Fruit fly (Drosophila melanogaster) whole organism, prepupa: ENCODE measurements around the gene MetRS-m.

Experiments used
- CG10631 ChIP-seq: fragments of 200-800 bp; sonication (Bioruptor generic); optimal IDR thresholded peaks from 2 replicates; lab custom pipeline; 2016; ENCODE audit warnings: missing biosample characterization, missing genetic modification characterization
- CG10669 ChIP-seq: fragments of 200-800 bp; sonication (Bioruptor generic); optimal IDR thresholded peaks from 3 replicates; lab custom pipeline; 2018; ENCODE audit warnings: missing biosample characterization, mild to moderate bottlenecking, missing genetic modification characterization, moderate library complexity
- CG11294 ChIP-seq: fragments of 200-800 bp; sonication (Bioruptor generic); IDR thresholded peaks from 2 replicates; pipeline ENCODE4 v1.3.6; 2022; ENCODE audit warnings: missing biosample characterization, missing genetic modification characterization
- CG11902 ChIP-seq: fragments of 200-800 bp; sonication (Bioruptor generic); optimal IDR thresholded peaks from 3 replicates; lab custom pipeline; 2016; ENCODE audit warnings: missing biosample characterization, missing genetic modification characterization
- CG1621 ChIP-seq: fragments of 200-800 bp; sonication (Bioruptor generic); optimal IDR thresholded peaks from 3 replicates; lab custom pipeline; 2018; ENCODE audit warnings: missing biosample characterization, mild to moderate bottlenecking, missing genetic modification characterization
- CG16779 ChIP-seq: fragments of 200-800 bp; sonication (Bioruptor generic); optimal IDR thresholded peaks from 3 replicates; lab custom pipeline; 2017; ENCODE audit warnings: missing biosample characterization, mild to moderate bottlenecking, missing genetic modification characterization
- CG32006 ChIP-seq: fragments of 200-800 bp; sonication (Bioruptor generic); optimal IDR thresholded peaks from 3 replicates; lab custom pipeline; 2017; ENCODE audit warnings: missing biosample characterization, mild to moderate bottlenecking, missing genetic modification characterization
- CG34406 ChIP-seq: fragments of 200-800 bp; sonication (Bioruptor generic); optimal IDR thresholded peaks from 3 replicates; lab custom pipeline; 2016; ENCODE audit warnings: missing biosample characterization, missing genetic modification characterization
- CG3919 ChIP-seq: fragments of 200-800 bp; sonication (Bioruptor generic); optimal IDR thresholded peaks from 3 replicates; lab custom pipeline; 2016; ENCODE audit warnings: missing biosample characterization, missing genetic modification characterization
- CG6163 ChIP-seq: fragments of 200-800 bp; sonication (Bioruptor generic); IDR thresholded peaks from 3 replicates; pipeline ENCODE4 v1.3.6; 2022; ENCODE audit warnings: missing biosample characterization, missing genetic modification characterization
- CG6792 ChIP-seq: fragments of 200-800 bp; sonication (Bioruptor generic); optimal IDR thresholded peaks from 3 replicates; lab custom pipeline; 2016; ENCODE audit warnings: missing biosample characterization, missing genetic modification characterization
- CG6808 ChIP-seq: fragments of 200-800 bp; sonication (Bioruptor generic); optimal IDR thresholded peaks from 3 replicates; lab custom pipeline; 2017; ENCODE audit warnings: missing biosample characterization, missing genetic modification characterization, mild to moderate bottlenecking, moderate library complexity, missing genetic modification reagents
- CG8119 ChIP-seq: fragments of 200-800 bp; sonication (Bioruptor generic); IDR thresholded peaks from 3 replicates; pipeline ENCODE4 v1.3.6; 2022; ENCODE audit warnings: missing biosample characterization, missing genetic modification characterization
- CG8319 ChIP-seq: fragments of 200-800 bp; sonication (Bioruptor generic); optimal IDR thresholded peaks from 3 replicates; lab custom pipeline; 2016; ENCODE audit warnings: missing biosample characterization, missing genetic modification characterization
- CG8632 ChIP-seq: fragments of 200-800 bp; sonication (Bioruptor generic); optimal IDR thresholded peaks from 3 replicates; lab custom pipeline; 2016; ENCODE audit warnings: missing biosample characterization, missing genetic modification characterization
- Eip75B ChIP-seq: fragments of 200-800 bp; sonication (Bioruptor generic); optimal IDR thresholded peaks from 3 replicates; lab custom pipeline; 2016; ENCODE audit warnings: missing biosample characterization, missing genetic modification characterization
- Eip78C ChIP-seq: fragments of 200-800 bp; sonication (Bioruptor generic); peaks from one replicate; lab custom pipeline; 2016; ENCODE audit warnings: missing biosample characterization, missing genetic modification characterization
- Eip93F ChIP-seq: fragments of 200-800 bp; sonication (Bioruptor generic); optimal IDR thresholded peaks from 2 replicates; lab custom pipeline; 2016; ENCODE audit warnings: missing biosample characterization, mild to moderate bottlenecking, missing genetic modification characterization
- Ets21C ChIP-seq: fragments of 200-800 bp; sonication (Bioruptor generic); optimal IDR thresholded peaks from 3 replicates; lab custom pipeline; 2016; ENCODE audit warnings: missing biosample characterization, missing genetic modification characterization
- Gug ChIP-seq: fragments of 200-800 bp; sonication (Bioruptor generic); IDR thresholded peaks from 2 replicates; pipeline ENCODE4 v1.3.6; 2022; ENCODE audit warnings: missing biosample characterization, missing genetic modification characterization
- Hr38 ChIP-seq: sonication (Bioruptor generic); optimal IDR thresholded peaks from 2 replicates; lab custom pipeline; 2016; ENCODE audit warnings: missing biosample characterization, missing genetic modification characterization
- Hr4 ChIP-seq: fragments of 200-800 bp; sonication (Bioruptor generic); optimal IDR thresholded peaks from 3 replicates; lab custom pipeline; 2016; ENCODE audit warnings: missing biosample characterization, missing genetic modification characterization
- Smox ChIP-seq: fragments of 200-800 bp; sonication (Bioruptor generic); optimal IDR thresholded peaks from 3 replicates; lab custom pipeline; 2016; ENCODE audit warnings: missing biosample characterization, missing genetic modification characterization
- Sox102F ChIP-seq: fragments of 200-800 bp; sonication (Bioruptor generic); optimal IDR thresholded peaks from 2 replicates; lab custom pipeline; 2016; ENCODE audit warnings: missing biosample characterization, mild to moderate bottlenecking, missing genetic modification characterization
- Sox14 ChIP-seq: fragments of 200-800 bp; sonication (Bioruptor generic); optimal IDR thresholded peaks from 3 replicates; lab custom pipeline; 2016; ENCODE audit warnings: missing biosample characterization, missing genetic modification characterization
- achi ChIP-seq: fragments of 200-800 bp; sonication (Bioruptor generic); optimal IDR thresholded peaks from 3 replicates; lab custom pipeline; 2016; ENCODE audit warnings: missing biosample characterization, missing genetic modification characterization
- dsx ChIP-seq: fragments of 200-800 bp; optimal IDR thresholded peaks from 3 replicates; lab custom pipeline; 2019; ENCODE audit warnings: missing biosample characterization, mild to moderate bottlenecking, missing genetic modification characterization, moderate library complexity; ENCODE audit not compliant: poor library complexity, severe bottlenecking
- eg ChIP-seq: fragments of 200-800 bp; sonication (Bioruptor generic); IDR thresholded peaks from 3 replicates; pipeline ENCODE4 v1.3.6; 2022; ENCODE audit warnings: missing biosample characterization, missing genetic modification characterization
- esn ChIP-seq: fragments of 200-800 bp; sonication (Bioruptor generic); optimal IDR thresholded peaks from 2 replicates; lab custom pipeline; 2016; ENCODE audit warnings: missing biosample characterization, mild to moderate bottlenecking, missing genetic modification characterization, moderate library complexity
- fd85E ChIP-seq: fragments of 200-800 bp; sonication (Bioruptor generic); optimal IDR thresholded peaks from 3 replicates; lab custom pipeline; 2016; ENCODE audit warnings: missing biosample characterization, missing genetic modification characterization
- fkh ChIP-seq: fragments of 200-800 bp; sonication (Bioruptor generic); optimal IDR thresholded peaks from 3 replicates; lab custom pipeline; 2017; ENCODE audit warnings: missing biosample characterization, mild to moderate bottlenecking, missing genetic modification characterization, moderate library complexity
- net ChIP-seq: fragments of 200-800 bp; sonication (Bioruptor generic); optimal IDR thresholded peaks from 3 replicates; lab custom pipeline; 2016; ENCODE audit warnings: missing biosample characterization, missing genetic modification characterization
- pdm3 ChIP-seq: fragments of 200-800 bp; sonication (Bioruptor generic); optimal IDR thresholded peaks from 3 replicates; lab custom pipeline; 2016; ENCODE audit warnings: missing biosample characterization, missing genetic modification characterization
- salr ChIP-seq, 2 experiments: fragments of 200-800 bp; sonication (Bioruptor generic); optimal IDR thresholded peaks; 3 replicates each; lab custom pipeline; 2016 to 2018; ENCODE audit warnings: missing biosample characterization in 2 of 2, missing genetic modification characterization in 2 of 2, mild to moderate bottlenecking in 1 of 2
- spab ChIP-seq: fragments of 200-800 bp; sonication (Bioruptor generic); optimal IDR thresholded peaks from 2 replicates; lab custom pipeline; 2017; ENCODE audit warnings: missing biosample characterization, mild to moderate bottlenecking, missing genetic modification characterization, missing genetic modification reagents

MetRS-m gene

dm6 chr3R:14224105-14224574, 35.7 kb downstream of the MetRS-m start, which contains the start of gene Sp212 (continued):
- TF ChIP-seq dsx (GFP tag; lab: Kevin White, UChicago) (no peak), CG8632 (GFP tag; lab: Kevin White, UChicago) (no peak), CG32006 (GFP tag; lab: Kevin White, UChicago) (peak; percentile 21), Gug (GFP tag; lab: Robert Waterston, UW) (no peak), CG10669 (GFP tag; lab: Kevin White, UChicago) (peak; percentile 19), achi (peak; percentile 5), Smox (GFP tag; lab: Kevin White, UChicago) (no peak), CG11294 (GFP tag; lab: Robert Waterston, UW) (no peak), Sox14 (GFP tag; lab: Kevin White, UChicago) (peak; percentile 14)

dm6 chr3R:14221484-14221883, 38.3 kb downstream of the MetRS-m start, which contains the start of gene CG33109:
Gene CG33109 (minus strand): TSS chr3R:14221584.
- TF ChIP-seq Eip78C (GFP tag; lab: Kevin White, UChicago) = no peak
- TF ChIP-seq net (GFP tag; lab: Kevin White, UChicago) = no peak
- TF ChIP-seq CG6792 (GFP tag; lab: Kevin White, UChicago) = no peak
- no peak for TF ChIP-seq Eip75B (GFP tag; lab: Kevin White, UChicago)
- no peak for TF ChIP-seq CG1621 (tag; lab: Kevin White, UChicago)
- TF ChIP-seq CG34406 = no peak
- TF ChIP-seq fkh (GFP tag; lab: Kevin White, UChicago) = no peak
- TF ChIP-seq Ets21C = no peak
- TF ChIP-seq Sox102F (GFP tag; lab: Kevin White, UChicago) = no peak
- no peak for TF ChIP-seq CG3919 (GFP tag; lab: Kevin White, UChicago)
- TF ChIP-seq CG10631 = no peak
- no peak for TF ChIP-seq pdm3 (GFP tag; lab: Kevin White, UChicago)
- TF ChIP-seq CG16779 = no peak
- no peak for TF ChIP-seq esn (GFP tag; lab: Kevin White, UChicago)

- TF ChIP-seq CG11902 = no peak
- TF ChIP-seq CG11294 (GFP tag; lab: Robert Waterston, UW) = no peak
- no peak for TF ChIP-seq CG6792 (GFP tag; lab: Kevin White, UChicago)
- TF ChIP-seq dsx (GFP tag; lab: Kevin White, UChicago) = no peak
- TF ChIP-seq CG8632 (GFP tag; lab: Kevin White, UChicago) = no peak
- no peak for TF ChIP-seq fd85E
- no peak for TF ChIP-seq CG8319
- TF ChIP-seq CG8119 (GFP tag; lab: Robert Waterston, UW) = no peak
- no peak for TF ChIP-seq CG10669 (GFP tag; lab: Kevin White, UChicago)
- no peak for TF ChIP-seq Eip93F (GFP tag; lab: Kevin White, UChicago)
- no peak for TF ChIP-seq CG34406
- no peak for TF ChIP-seq salr (GFP tag; optimal IDR thresholded peaks at IDR 0.05; lab: Kevin White, UChicago)
These were observed 39.7 kb downstream of the MetRS-m start, which contains the start of gene CG31326 for dm6 chr3R:14220105-14220504. Gene CG31326 (minus strand): TSS chr3R:14220205.

- no peak for TF ChIP-seq achi
- TF ChIP-seq Gug (GFP tag; lab: Robert Waterston, UW) = 0 out of 2 replicates have a peak, but pooled peaks have one; percentile 23
- no peak for TF ChIP-seq spab (GFP tag; lab: Kevin White, UChicago)
- no peak for TF ChIP-seq CG6808
- no peak for TF ChIP-seq CG16779
- TF ChIP-seq Hr38 (GFP tag; lab: Kevin White, UChicago) = no peak
- TF ChIP-seq Eip75B (GFP tag; lab: Kevin White, UChicago) = no peak
- TF ChIP-seq CG34406 = no peak
- no peak for TF ChIP-seq CG6163 (GFP tag; lab: Robert Waterston, UW)
- TF ChIP-seq eg (GFP tag; lab: Robert Waterston, UW) = peak; percentile 53; the same call in 1 of the 3 replicates
- no peak for TF ChIP-seq Hr4 (GFP tag; lab: Kevin White, UChicago)
These were observed 42.0 kb downstream of the MetRS-m start, which contains the start of gene CG9649 for dm6 chr3R:14217839-14218238. Gene CG9649 (minus strand): TSS chr3R:14217882.
